Fruit fly (Drosophila melanogaster) Kc167 (cell line): Measurements from ENCODE around the gene Dab.

ENCODE experiments used
- Myc ChIP-seq: fragments of >200 bp; optimal IDR thresholded peaks from 2 replicates; lab custom pipeline; 2017; ENCODE audit warnings: missing external identifiers
- Sin3A ChIP-seq: fragments of >200 bp; optimal IDR thresholded peaks from 2 replicates; lab custom pipeline; 2018; ENCODE audit warnings: missing external identifiers
- ttk ChIP-seq: sonication (Bioruptor generic); optimal IDR thresholded peaks from 2 replicates; lab custom pipeline; 2017; ENCODE audit warnings: missing external identifiers

- TF ChIP-seq Sin3A (lab: Kevin White, UChicago) (no peak), ttk (lab: Kevin White, UChicago) (no peak), Myc (lab: Kevin White, UChicago) (no peak)
Observed at dm6 chr3L:16690055-16690454, 21.9 kb upstream of the Dab start.
